Worm (Caenorhabditis elegans) whole organism, early embryonic: Measurements from ENCODE around the gene sma-5.
A peak's percentile ranks its signal among the peaks of the same experiment; 100 is the strongest.

ENCODE experiments used
- B0310.2 ChIP-seq: sonication (generic microtip); optimal IDR thresholded peaks from 2 replicates; lab custom pipeline; 2016; ENCODE audit warnings: mild to moderate bottlenecking, missing genetic modification characterization, missing compliant biosample characterization
- F13C5.2 ChIP-seq: sonication (generic microtip); optimal IDR thresholded peaks from 2 replicates; lab custom pipeline; 2017; ENCODE audit warnings: mild to moderate bottlenecking, missing genetic modification characterization, inconsistent platforms, missing compliant biosample characterization
- aly-1 ChIP-seq: sonication (generic microtip); optimal IDR thresholded peaks from 2 replicates; lab custom pipeline; 2016; ENCODE audit warnings: missing genetic modification characterization, missing compliant biosample characterization
- ama-1 ChIP-seq: fragments of 150-350 bp; optimal IDR thresholded peaks from 2 replicates; lab custom pipeline; 2014
- ceh-13 ChIP-seq: fragments of 200-800 bp; sonication (Bioruptor generic); optimal IDR thresholded peaks from 2 replicates; lab custom pipeline; 2018; ENCODE audit warnings: mild to moderate bottlenecking, missing genetic modification characterization, missing compliant biosample characterization
- ceh-36 ChIP-seq: sonication (generic microtip); optimal IDR thresholded peaks from 2 replicates; lab custom pipeline; 2016; ENCODE audit warnings: missing genetic modification characterization, inconsistent platforms, missing compliant biosample characterization
- ets-7 ChIP-seq: sonication (generic microtip); optimal IDR thresholded peaks from 2 replicates; lab custom pipeline; 2016; ENCODE audit warnings: missing genotype, missing genetic modification characterization, missing compliant biosample characterization
- flt-1 ChIP-seq: fragments of 200-800 bp; sonication (Bioruptor generic); IDR thresholded peaks from 2 replicates; pipeline ENCODE4 v1.3.6; 2022; ENCODE audit warnings: missing genetic modification characterization, missing compliant biosample characterization
- hmbx-1 ChIP-seq: sonication (generic microtip); optimal IDR thresholded peaks from 2 replicates; lab custom pipeline; 2016; ENCODE audit warnings: mild to moderate bottlenecking, missing genetic modification characterization, missing compliant biosample characterization
- hmg-4 ChIP-seq: fragments of 200-800 bp; sonication (Bioruptor generic); optimal IDR thresholded peaks from 2 replicates; lab custom pipeline; 2018; ENCODE audit warnings: mild to moderate bottlenecking, missing genetic modification characterization, missing compliant biosample characterization
- hnd-1 ChIP-seq: sonication (generic microtip); optimal IDR thresholded peaks from 2 replicates; lab custom pipeline; 2016; ENCODE audit warnings: missing genetic modification characterization, missing compliant biosample characterization
- pes-1 ChIP-seq: fragments of 200-800 bp; sonication (Bioruptor generic); IDR thresholded peaks from 2 replicates; pipeline ENCODE4 v1.3.6; 2022; ENCODE audit warnings: missing genetic modification reagents, missing genetic modification characterization, missing compliant biosample characterization
- scrt-1 ChIP-seq: fragments of 200-800 bp; sonication (Bioruptor generic); IDR thresholded peaks from 2 replicates; pipeline ENCODE4 v1.3.6; 2022; ENCODE audit warnings: missing genetic modification characterization, missing compliant biosample characterization
- sea-1 ChIP-seq: fragments of 200-800 bp; sonication (Bioruptor generic); conservative IDR thresholded peaks from 2 replicates; pipeline ENCODE4 v1.3.6; 2022; ENCODE audit warnings: missing genetic modification characterization, missing compliant biosample characterization
- tbx-11 ChIP-seq: fragments of 200-800 bp; sonication (Bioruptor generic); IDR thresholded peaks from 2 replicates; pipeline ENCODE4 v1.3.6; 2022; ENCODE audit warnings: missing genetic modification characterization, missing compliant biosample characterization
- tbx-37 ChIP-seq: fragments of 200-800 bp; sonication (Bioruptor generic); conservative IDR thresholded peaks from 2 replicates; pipeline ENCODE4 v1.3.6; 2022; ENCODE audit warnings: missing genetic modification reagents, missing genetic modification characterization, missing compliant biosample characterization
- tra-4 ChIP-seq: sonication (generic microtip); optimal IDR thresholded peaks from 2 replicates; lab custom pipeline; 2017; ENCODE audit warnings: missing genetic modification characterization, missing compliant biosample characterization

The sma-5 gene

DNA sequence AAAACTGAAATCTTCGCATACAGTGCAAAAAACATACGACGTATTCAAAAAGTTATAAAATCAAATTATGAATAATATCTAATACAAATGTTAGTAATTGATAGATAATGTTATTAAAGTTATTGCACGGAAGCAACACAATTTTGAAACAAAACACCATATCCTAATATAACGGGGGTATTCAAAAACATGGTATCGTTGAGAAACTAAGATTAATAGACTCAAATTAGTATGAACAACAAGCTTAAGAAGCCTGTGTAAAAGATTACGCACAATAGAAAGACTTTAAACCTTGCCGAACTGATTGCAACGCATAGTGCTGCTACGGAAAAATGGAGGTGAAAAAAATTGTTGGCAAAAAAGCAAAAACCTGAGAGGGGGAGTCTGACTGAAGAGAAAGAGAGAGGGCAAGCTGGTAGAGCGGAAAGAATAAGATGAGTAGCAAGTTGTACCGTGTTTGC lies at the start of gene sma-5:
sma-5 (minus strand) TSS at position 51 of the 461 bp plus-strand sequence.
- TF ChIP-seq ceh-13 (GFP tag; lab: Kevin White, UChicago) = no peak
- TF ChIP-seq tbx-37 (GFP tag; lab: Robert Waterston, UW) = no peak
- TF ChIP-seq sea-1 (GFP tag; lab: Robert Waterston, UW) = no peak
- TF ChIP-seq tra-4 (tag; lab: Kevin White, UChicago) = no peak
- TF ChIP-seq ceh-36 (tag; lab: Kevin White, UChicago) = no peak
- no peak for TF ChIP-seq hmbx-1
- TF ChIP-seq flt-1 (GFP tag; lab: Robert Waterston, UW) = no peak
- no peak for TF ChIP-seq B0310.2 (tag; lab: Kevin White, UChicago)
- no peak for TF ChIP-seq scrt-1 (GFP tag; lab: Robert Waterston, UW)
- TF ChIP-seq ama-1 = no peak
- TF ChIP-seq tbx-11 (GFP tag; lab: Robert Waterston, UW) = no peak
- no peak for TF ChIP-seq ets-7 (tag; lab: Kevin White, UChicago)
- no peak for TF ChIP-seq aly-1
- no peak for TF ChIP-seq pes-1
- TF ChIP-seq F13C5.2 = no peak
- no peak for TF ChIP-seq hnd-1 (tag; lab: Kevin White, UChicago)

DNA sequence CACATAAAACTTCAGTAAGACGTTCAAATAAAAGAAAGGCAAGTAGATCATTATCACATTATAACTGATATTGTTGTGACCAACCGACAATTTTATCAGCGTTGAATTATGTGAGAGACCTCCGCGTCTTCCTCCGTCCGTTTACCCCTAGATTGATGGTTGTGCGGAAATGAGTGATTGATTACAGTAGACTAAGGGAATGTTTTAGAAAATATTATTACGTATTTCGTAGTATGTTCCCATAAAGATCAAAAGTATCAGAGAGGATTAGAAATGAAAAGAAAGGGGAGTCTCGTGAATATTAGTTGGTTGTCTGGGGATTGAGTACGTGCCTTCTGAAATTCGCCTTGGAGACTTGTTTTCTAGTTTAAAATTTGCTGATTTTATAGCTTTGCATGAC lies 33.4 kb upstream of the sma-5 start:
- TF ChIP-seq sea-1 (GFP tag; lab: Robert Waterston, UW) (no peak), tbx-11 (GFP tag; lab: Robert Waterston, UW) (no peak), ceh-36 (tag; lab: Kevin White, UChicago) (no peak), ets-7 (tag; lab: Kevin White, UChicago) (no peak), hmbx-1 (no peak)

DNA sequence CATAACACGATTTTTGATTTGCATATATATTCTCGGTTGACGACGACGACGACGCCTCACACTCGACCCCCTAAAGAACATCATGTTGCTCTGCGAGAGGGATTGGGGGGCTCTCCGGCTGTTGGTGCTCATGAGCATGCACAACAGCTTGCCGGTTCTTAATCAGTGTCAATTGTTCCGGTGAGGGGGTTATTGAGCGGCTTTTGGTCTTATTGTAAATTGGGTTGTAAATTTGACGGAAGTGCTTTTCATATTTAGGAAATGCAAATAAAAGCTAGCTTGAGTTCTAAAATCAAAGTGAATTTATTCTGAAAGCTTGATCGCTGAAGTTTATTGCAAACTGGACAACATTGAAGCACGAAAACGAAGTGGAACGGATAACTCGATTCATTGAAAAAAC lies 32.6 kb upstream of the sma-5 start:
- TF ChIP-seq hmg-4 (GFP tag; lab: Kevin White, UChicago) (no peak), hnd-1 (tag; lab: Kevin White, UChicago) (no peak), ceh-13 (GFP tag; lab: Kevin White, UChicago) (no peak)

DNA sequence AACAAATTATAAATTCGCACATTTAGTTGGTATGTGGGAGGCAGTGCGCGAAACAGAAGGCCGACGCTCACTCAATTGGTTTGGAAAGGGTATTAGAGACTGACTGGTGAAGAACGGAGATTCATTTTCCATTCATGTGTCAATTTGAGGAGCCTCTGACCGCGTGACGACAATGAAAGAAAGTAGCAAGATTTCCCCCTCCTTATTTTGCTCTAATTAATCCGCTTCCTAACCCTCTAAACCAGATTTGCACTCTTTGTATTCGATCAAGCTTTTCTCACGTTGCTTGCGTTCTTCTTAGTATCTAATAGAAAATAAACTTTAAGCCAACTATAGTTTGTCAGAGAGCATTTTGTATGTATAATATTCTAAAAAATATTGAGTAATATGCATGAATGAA lies 30.8 kb upstream of the sma-5 start:
- TF ChIP-seq F13C5.2 = peak; percentile 3
- TF ChIP-seq scrt-1 (GFP tag; lab: Robert Waterston, UW) = no peak

DNA sequence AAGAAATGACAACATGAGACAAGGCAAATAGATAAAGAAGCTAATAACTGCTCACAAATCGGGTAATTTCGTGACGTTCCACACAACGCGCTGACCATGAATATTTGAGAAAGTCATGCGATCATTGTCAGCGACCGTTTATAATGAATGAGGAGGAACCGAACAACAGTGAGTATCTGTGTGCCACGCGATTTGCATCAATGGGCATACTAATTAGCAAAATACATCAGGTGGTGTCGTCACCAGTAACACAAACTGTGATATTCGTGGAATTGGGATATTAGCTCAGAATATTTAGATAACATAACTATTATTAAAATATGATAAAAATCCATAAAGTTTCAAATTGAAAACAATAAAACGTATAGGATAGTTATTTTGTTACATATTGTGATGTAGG lies 29.3 kb upstream of the sma-5 start:
- TF ChIP-seq ama-1 = no peak
- TF ChIP-seq hnd-1 (tag; lab: Kevin White, UChicago) = no peak
- no peak for TF ChIP-seq ets-7 (tag; lab: Kevin White, UChicago)
- no peak for TF ChIP-seq tbx-37 (GFP tag; lab: Robert Waterston, UW)
- no peak for TF ChIP-seq flt-1 (GFP tag; lab: Robert Waterston, UW)
- TF ChIP-seq B0310.2 (tag; lab: Kevin White, UChicago) = no peak
- TF ChIP-seq scrt-1 (GFP tag; lab: Robert Waterston, UW) = no peak
- TF ChIP-seq ceh-36 (tag; lab: Kevin White, UChicago) = no peak
- TF ChIP-seq hmbx-1 = no peak

DNA sequence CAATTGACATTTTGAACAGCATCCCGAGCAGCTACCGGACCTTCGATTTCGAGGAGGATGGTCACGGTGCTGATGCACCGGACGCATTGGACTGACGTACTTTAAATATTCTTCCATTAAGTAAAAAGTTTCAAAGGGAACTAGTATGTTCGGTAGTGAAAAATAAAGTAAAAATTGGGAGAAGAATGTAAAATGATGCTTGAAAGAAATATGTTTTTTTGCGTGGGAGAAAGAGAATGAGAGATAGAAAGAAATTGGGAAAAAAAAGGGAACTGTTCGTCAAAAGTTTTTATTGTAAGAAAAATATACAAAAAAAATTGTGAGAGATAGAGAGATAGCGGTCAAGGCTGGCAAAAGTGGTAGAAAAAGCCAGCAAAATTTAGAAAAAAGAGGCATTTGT lies 28.6 kb upstream of the sma-5 start, which contains the start of gene tsp-20:
tsp-20 (minus strand) TSS at position 101 of the 400 bp plus-strand sequence.
- TF ChIP-seq tbx-11 (GFP tag; lab: Robert Waterston, UW) = no peak

DNA sequence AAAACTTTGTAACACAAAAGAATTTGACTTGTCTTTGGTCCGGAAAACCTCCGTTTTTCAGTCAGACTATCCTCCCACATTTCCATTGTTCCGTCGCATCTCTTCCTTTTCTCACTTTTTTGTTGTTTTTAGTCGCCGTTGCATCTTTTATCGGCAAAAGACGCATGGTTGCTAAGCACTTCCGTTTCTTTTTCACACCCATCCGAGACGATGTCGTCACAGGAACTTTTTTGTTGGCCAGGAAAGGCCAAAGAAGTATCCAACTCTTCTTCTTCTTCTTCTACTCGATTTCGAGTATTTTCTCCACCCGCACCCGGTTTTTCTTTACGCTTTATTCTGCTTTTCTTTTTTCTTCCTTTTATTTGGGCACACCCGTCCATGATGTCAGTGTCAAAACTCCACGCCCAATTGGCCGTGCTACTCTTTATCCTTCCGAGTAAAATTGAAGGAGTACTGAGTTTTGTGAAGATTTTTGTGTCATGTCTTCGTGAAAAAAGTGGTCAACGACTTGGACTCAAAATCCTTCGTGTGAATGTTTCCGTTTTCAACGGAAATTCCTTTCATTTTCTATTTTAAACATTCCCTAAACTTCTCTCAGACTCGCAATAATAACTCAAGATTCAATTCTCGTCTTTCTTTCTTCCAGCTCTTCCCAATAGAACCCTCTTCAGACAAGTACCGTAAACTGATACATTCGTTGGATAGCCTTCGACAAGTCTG lies 19.9 kb upstream of the sma-5 start, which contains the start of gene B0198.2:
B0198.2 (plus strand) TSS at position 670 of the 720 bp plus-strand sequence.
- TF ChIP-seq tbx-11 (GFP tag; lab: Robert Waterston, UW) = no peak
- TF ChIP-seq ets-7 (tag; lab: Kevin White, UChicago) = no peak
- no peak for TF ChIP-seq scrt-1 (GFP tag; lab: Robert Waterston, UW)
- no peak for TF ChIP-seq sea-1 (GFP tag; lab: Robert Waterston, UW)
- no peak for TF ChIP-seq F13C5.2
- no peak for TF ChIP-seq B0310.2 (tag; lab: Kevin White, UChicago)
- TF ChIP-seq ama-1 = no peak
- TF ChIP-seq hmbx-1 = no peak
- no peak for TF ChIP-seq ceh-13 (GFP tag; lab: Kevin White, UChicago)

DNA sequence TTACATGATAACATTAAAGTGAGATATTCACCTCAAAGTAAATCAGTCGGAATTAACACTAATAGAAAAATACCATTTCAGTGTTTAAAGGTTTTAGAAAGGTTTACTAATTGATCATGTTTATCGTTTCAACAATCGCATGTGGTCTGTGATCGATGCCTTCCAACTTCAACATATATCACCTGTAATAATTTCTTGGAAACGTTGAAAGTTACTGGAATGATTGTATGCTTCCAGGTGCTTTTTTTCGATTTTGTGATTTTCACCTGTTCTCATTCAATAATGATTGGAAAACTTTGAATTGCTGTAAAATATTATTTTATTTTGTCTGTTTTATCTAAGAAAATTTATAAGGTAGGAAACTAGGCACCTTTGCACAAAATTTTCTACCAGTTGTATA lies 17.1 kb upstream of the sma-5 start:
- TF ChIP-seq tbx-11 (GFP tag; lab: Robert Waterston, UW) = no peak
- no peak for TF ChIP-seq ets-7 (tag; lab: Kevin White, UChicago)
- TF ChIP-seq ama-1 = no peak
- no peak for TF ChIP-seq B0310.2 (tag; lab: Kevin White, UChicago)
- no peak for TF ChIP-seq flt-1 (GFP tag; lab: Robert Waterston, UW)
- TF ChIP-seq aly-1 = no peak
- TF ChIP-seq hmg-4 (GFP tag; lab: Kevin White, UChicago) = no peak
- no peak for TF ChIP-seq hnd-1 (tag; lab: Kevin White, UChicago)

DNA sequence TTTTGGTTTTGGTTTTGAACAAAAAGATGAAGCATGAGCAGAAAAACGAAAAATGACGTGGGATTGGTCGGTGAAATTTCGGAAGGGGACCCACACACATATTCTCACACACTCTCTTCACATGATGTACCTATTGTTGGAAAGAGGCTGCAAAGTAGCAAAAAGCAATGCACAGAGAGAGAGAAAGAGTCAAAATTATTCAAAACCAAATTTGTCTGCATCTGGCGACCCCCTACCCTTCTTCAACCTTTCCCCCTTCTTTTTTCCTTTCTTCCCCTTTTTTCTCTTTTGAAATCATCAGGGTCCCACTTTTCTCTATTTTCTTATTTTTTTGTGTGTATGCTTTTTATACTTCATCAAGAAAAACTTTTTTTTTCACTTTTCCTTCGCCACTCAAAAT lies 16.1 kb upstream of the sma-5 start:
- no peak for TF ChIP-seq tbx-11 (GFP tag; lab: Robert Waterston, UW)
- TF ChIP-seq ets-7 (tag; lab: Kevin White, UChicago) = no peak
- no peak for TF ChIP-seq scrt-1 (GFP tag; lab: Robert Waterston, UW)
